Worm (Caenorhabditis elegans): Measurements from ENCODE around the gene F44F4.10.

F44F4.10 gene

DNA sequence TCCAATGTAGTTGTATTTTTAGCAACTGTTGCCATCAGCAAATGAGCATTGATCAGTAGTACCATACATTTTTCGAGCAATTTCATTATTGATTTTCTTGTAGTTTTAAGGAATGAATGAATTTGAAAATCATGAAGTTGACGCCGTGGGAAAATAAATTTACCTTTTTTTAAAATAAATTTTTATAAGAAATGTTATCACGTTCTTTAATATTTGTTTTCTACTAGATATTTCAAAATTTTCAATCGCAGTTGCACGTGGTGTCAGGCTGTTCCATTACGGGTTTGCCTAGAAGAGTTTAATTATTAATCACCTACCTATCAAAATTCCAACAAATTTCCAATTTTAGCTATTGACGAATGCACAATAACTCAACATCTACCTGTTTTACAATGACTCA, 39.7 kb upstream of the F44F4.10 start, which contains the start of gene R03D7.8:
R03D7.8 (minus strand) TSS at position 101 of the 400 bp plus-strand sequence.
- no peak for TF ChIP-seq lin-11 (tag; optimal IDR thresholded peaks at IDR 0.05)
- no peak for TF ChIP-seq blmp-1 (tag; optimal IDR thresholded peaks at IDR 0.05; ENCODE audit: insufficient read depth)
- TF ChIP-seq ceh-16 (tag; optimal IDR thresholded peaks at IDR 0.05): no peak
- no peak for TF ChIP-seq F13H6.1 (tag; optimal IDR thresholded peaks at IDR 0.05)
- TF ChIP-seq R02D3.7 (tag; optimal IDR thresholded peaks at IDR 0.05): no peak
- TF ChIP-seq C34F6.9 (tag; optimal IDR thresholded peaks at IDR 0.05): no peak
- no peak for TF ChIP-seq skn-1 (tag; optimal IDR thresholded peaks at IDR 0.05)

DNA sequence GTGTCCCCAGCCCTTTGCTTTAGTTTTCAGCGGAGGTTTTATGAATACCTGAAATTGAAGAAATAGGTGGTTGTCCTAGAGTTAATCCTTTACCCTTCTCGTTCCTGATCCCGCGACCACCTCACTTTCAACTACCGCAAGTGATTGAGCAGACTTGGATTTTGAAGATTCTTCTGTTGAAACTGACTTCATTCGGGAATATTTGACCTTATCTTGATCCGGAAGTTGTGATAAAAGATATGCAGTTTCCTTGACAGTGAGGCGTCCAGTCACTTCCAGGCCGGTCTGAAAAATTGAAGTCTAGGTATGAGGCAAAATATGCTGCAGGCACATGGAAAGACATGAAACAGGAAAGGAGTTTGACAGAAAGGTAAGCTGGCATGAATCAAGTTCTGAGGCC, 38.0 kb upstream of the F44F4.10 start:
- no peak for TF ChIP-seq mbf-1 (tag; optimal IDR thresholded peaks at IDR 0.05)
- TF ChIP-seq ztf-11 (tag; optimal IDR thresholded peaks at IDR 0.05): no peak
- no peak for TF ChIP-seq zag-1 (tag; optimal IDR thresholded peaks at IDR 0.05)
- no peak for TF ChIP-seq F13H6.1 (tag; optimal IDR thresholded peaks at IDR 0.05)
- no peak for TF ChIP-seq crh-2 (tag; optimal IDR thresholded peaks at IDR 0.05)
- no peak for TF ChIP-seq nhr-25 (tag; optimal IDR thresholded peaks at IDR 0.05)
- no peak for TF ChIP-seq Y55F3AM.14 (GFP tag; optimal IDR thresholded peaks at IDR 0.05)
- no peak for TF ChIP-seq nhr-237 (tag; optimal IDR thresholded peaks at IDR 0.05)
- no peak for TF ChIP-seq ZK546.5 (tag; optimal IDR thresholded peaks at IDR 0.05)

DNA sequence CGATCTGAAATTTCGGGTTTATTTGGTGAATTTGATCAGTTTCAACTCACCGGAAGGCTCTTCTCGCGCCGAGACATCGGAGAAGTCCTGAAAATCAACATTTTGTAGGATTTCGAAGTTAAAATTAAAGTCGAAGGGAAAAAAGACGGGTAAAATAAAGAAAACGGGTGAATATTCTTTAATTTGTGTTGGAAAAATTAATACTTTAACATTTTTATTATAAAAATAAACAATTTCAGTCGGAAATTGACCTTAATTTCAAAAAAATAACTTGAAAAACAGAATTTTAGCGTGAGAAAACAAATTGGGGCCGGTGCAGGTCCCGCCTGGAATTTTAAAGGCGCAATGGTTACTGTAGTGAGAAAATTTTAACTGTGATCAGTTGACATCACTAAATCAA, 36.0 kb upstream of the F44F4.10 start, which contains the start of gene nos-1:
nos-1 (minus strand) TSS at position 101 of the 400 bp plus-strand sequence.
- TF ChIP-seq nhr-12 (tag; optimal IDR thresholded peaks at IDR 0.05) (no peak), crh-2 (tag; optimal IDR thresholded peaks at IDR 0.05) (no peak)

DNA sequence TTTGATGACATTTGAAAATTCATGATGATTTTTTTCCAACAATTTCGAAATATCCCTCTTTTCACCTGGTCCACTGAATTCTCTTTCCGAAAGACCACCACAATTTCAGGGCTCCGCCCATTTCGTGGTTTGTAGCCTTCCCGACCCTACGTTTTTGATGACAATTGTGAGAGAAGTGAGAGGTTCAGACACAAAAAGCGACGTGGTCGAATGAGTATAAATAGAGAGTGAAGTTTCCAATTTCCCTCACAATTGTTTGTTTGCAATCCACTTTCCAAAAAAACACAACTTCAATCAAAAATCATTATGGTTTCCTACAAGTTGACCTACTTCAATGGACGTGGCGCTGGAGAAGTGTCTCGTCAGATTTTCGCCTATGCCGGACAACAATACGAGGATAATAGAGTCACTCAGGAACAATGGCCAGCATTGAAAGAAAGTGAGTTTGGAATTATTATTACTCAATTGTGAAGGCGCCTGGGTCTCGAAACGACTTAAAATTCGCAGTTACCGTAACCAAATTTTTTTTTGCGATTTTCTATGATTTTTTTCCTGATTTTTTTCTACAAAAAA, 33.1 kb upstream of the F44F4.10 start, which contains the start of gene gst-5:
gst-5 (plus strand) TSS at position 246 of the 573 bp plus-strand sequence.
- peak; percentile 61 for TF ChIP-seq F13H6.1 (tag; optimal IDR thresholded peaks at IDR 0.05)
- TF ChIP-seq elt-3 (tag; optimal IDR thresholded peaks at IDR 0.05): no peak
- no peak for TF ChIP-seq alr-1 (tag; optimal IDR thresholded peaks at IDR 0.05)
- TF ChIP-seq nhr-129 (tag; optimal IDR thresholded peaks at IDR 0.05): peak; percentile 86
- peak in 1 of 2 experiments; percentile 2 for TF ChIP-seq mdl-1 (tag; optimal IDR thresholded peaks at IDR 0.05)
- TF ChIP-seq elt-1 (tag; optimal IDR thresholded peaks at IDR 0.05): no peak
- TF ChIP-seq unc-62 (GFP tag; optimal IDR thresholded peaks at IDR 0.05): no peak
- no peak for TF ChIP-seq ama-1 (optimal IDR thresholded peaks at IDR 0.05)
- peak; percentile 24 to 57 for TF ChIP-seq lsy-2 (tag; optimal IDR thresholded peaks at IDR 0.05)
- TF ChIP-seq ztf-11 (tag; optimal IDR thresholded peaks at IDR 0.05): no peak
- TF ChIP-seq skn-1 (tag; optimal IDR thresholded peaks at IDR 0.05): peak; percentile 85
- TF ChIP-seq peb-1 (tag; optimal IDR thresholded peaks at IDR 0.05): no peak
- TF ChIP-seq nhr-77 (tag; optimal IDR thresholded peaks at IDR 0.05): no peak
- no peak for TF ChIP-seq egl-27 (tag; optimal IDR thresholded peaks at IDR 0.05)
- peak; percentile 4 for TF ChIP-seq ztf-4 (tag; optimal IDR thresholded peaks at IDR 0.05)
- no peak for TF ChIP-seq nhr-23 (tag; optimal IDR thresholded peaks at IDR 0.05)
- no peak for TF ChIP-seq mbf-1 (tag; optimal IDR thresholded peaks at IDR 0.05)
- TF ChIP-seq nhr-6 (tag; optimal IDR thresholded peaks at IDR 0.05): no peak
- TF ChIP-seq C34F6.9 (tag; optimal IDR thresholded peaks at IDR 0.05): peak; percentile 29
- peak; percentile 5 for TF ChIP-seq nhr-11 (tag; optimal IDR thresholded peaks at IDR 0.05)
- no peak for TF ChIP-seq dmd-4 (tag; optimal IDR thresholded peaks at IDR 0.05)
- TF ChIP-seq gmeb-1 (tag; optimal IDR thresholded peaks at IDR 0.05): no peak
- peak; percentile 68 for TF ChIP-seq fos-1 (tag; optimal IDR thresholded peaks at IDR 0.05)
- TF ChIP-seq crh-2 (tag; optimal IDR thresholded peaks at IDR 0.05): peak; percentile 48
- TF ChIP-seq sma-9 (GFP tag; optimal IDR thresholded peaks at IDR 0.05): peak; percentile 75
- no peak for TF ChIP-seq sma-9 (tag; optimal IDR thresholded peaks at IDR 0.05)
- TF ChIP-seq Y55F3AM.14 (GFP tag; optimal IDR thresholded peaks at IDR 0.05): no peak

DNA sequence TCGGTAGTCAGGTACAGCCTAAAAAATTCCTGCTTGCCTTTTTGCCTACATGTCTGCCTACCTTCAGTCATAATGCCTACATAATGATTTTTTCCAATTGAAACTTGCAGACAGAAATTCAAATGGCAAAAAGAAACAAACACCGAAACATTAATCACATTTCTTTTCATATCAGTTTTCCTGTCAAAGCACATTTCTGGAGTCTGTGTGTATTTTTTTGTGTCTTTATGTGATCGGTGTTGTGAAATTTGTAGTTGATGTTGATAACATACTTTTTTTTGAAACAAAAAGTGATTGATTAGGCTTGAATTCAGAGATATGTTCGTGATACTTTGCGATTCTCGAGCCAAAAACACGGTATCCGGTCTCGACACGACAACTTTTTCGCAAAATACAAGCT, 32.3 kb upstream of the F44F4.10 start:
- TF ChIP-seq nhr-23 (tag; optimal IDR thresholded peaks at IDR 0.05) (no peak), lin-13 (GFP tag; optimal IDR thresholded peaks at IDR 0.05) (no peak), sma-9 (GFP tag; optimal IDR thresholded peaks at IDR 0.05) (no peak), sma-9 (tag; optimal IDR thresholded peaks at IDR 0.05) (no peak), ama-1 (optimal IDR thresholded peaks at IDR 0.05) (no peak), alr-1 (tag; optimal IDR thresholded peaks at IDR 0.05) (no peak), nhr-10 (tag; optimal IDR thresholded peaks at IDR 0.05) (no peak), fos-1 (tag; optimal IDR thresholded peaks at IDR 0.05) (no peak), sem-4 (tag; optimal IDR thresholded peaks at IDR 0.05) (no peak), lin-39 (tag; optimal IDR thresholded peaks at IDR 0.05) (no peak), zag-1 (tag; optimal IDR thresholded peaks at IDR 0.05) (no peak), nhr-11 (tag; optimal IDR thresholded peaks at IDR 0.05) (no peak), dmd-4 (tag; optimal IDR thresholded peaks at IDR 0.05) (no peak), blmp-1 (tag; optimal IDR thresholded peaks at IDR 0.05; ENCODE audit: insufficient read depth) (no peak), egl-27 (tag; optimal IDR thresholded peaks at IDR 0.05) (no peak), unc-39 (tag; optimal IDR thresholded peaks at IDR 0.05) (no peak), lsy-2 (tag; optimal IDR thresholded peaks at IDR 0.05) (no peak), nhr-129 (tag; optimal IDR thresholded peaks at IDR 0.05) (no peak), lin-11 (tag; optimal IDR thresholded peaks at IDR 0.05) (no peak), mab-5 (tag; optimal IDR thresholded peaks at IDR 0.05) (no peak)
